Worm (Caenorhabditis elegans): ENCODE results near the gene npr-2.

Gene npr-2

DNA sequence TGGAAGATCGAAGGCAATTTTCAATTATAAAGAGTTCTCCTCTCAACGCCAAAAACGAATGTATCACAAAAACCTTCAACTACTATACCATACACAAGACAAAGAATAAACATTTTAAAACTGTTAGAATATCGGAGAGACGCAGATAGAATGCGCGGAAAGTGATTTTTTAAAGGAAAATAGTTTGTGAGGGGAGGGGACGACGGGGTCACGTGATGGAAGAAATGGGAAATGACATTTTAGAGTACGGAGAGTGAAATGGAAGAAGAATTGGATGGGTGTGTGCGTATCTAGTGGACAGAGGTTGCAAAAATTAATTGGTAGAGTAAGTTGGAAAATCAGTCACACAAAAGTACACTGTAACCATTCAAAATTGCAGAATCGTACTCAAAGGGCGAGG is 45.6 kb downstream of the npr-2 start (continued):
- peak; percentile 50 for TF ChIP-seq C16A3.4 (tag; optimal IDR thresholded peaks at IDR 0.05)
- peak; percentile 88 for TF ChIP-seq snu-23 (GFP tag; optimal IDR thresholded peaks at IDR 0.05)
- TF ChIP-seq swsn-7 (tag; optimal IDR thresholded peaks at IDR 0.05) = peak; percentile 55
- TF ChIP-seq lin-14 (GFP tag; optimal IDR thresholded peaks at IDR 0.05) = peak; percentile 85
- peak; percentile 34 to 54 for TF ChIP-seq efl-1 (optimal IDR thresholded peaks at IDR 0.05)
- TF ChIP-seq efl-1 (GFP tag; optimal IDR thresholded peaks at IDR 0.05 in 1 of 2) = peak; percentile 34 to 95
- peak; percentile 41 for TF ChIP-seq tbx-2 (tag; optimal IDR thresholded peaks at IDR 0.05)
- no peak for TF ChIP-seq hlh-17 (GFP tag; optimal IDR thresholded peaks at IDR 0.05; ENCODE audit: borderline replicate concordance)
- no peak for TF ChIP-seq nhr-84 (tag; optimal IDR thresholded peaks at IDR 0.05)
- TF ChIP-seq ceh-88 (GFP tag; IDR thresholded peaks at IDR 0.05) = peak; percentile 36; the same call in 1 of the 2 replicates
- TF ChIP-seq skn-1 (tag; optimal IDR thresholded peaks at IDR 0.05) = peak; percentile 69
- peak; percentile 86 for TF ChIP-seq mep-1 (tag; optimal IDR thresholded peaks at IDR 0.05)
- TF ChIP-seq ceh-8 (GFP tag; optimal IDR thresholded peaks at IDR 0.05) = no peak
- no peak for TF ChIP-seq ceh-82 (tag; optimal IDR thresholded peaks at IDR 0.05)
- TF ChIP-seq fos-1 (tag; optimal IDR thresholded peaks at IDR 0.05) = peak; percentile 23
- TF ChIP-seq nhr-19 (GFP tag; conservative IDR thresholded peaks at IDR 0.05) = peak; percentile 66
- peak; percentile 94 for TF ChIP-seq blmp-1 (tag; optimal IDR thresholded peaks at IDR 0.05)
- no peak for TF ChIP-seq lin-15B (tag; optimal IDR thresholded peaks at IDR 0.05)

- TF ChIP-seq unc-30 (tag; optimal IDR thresholded peaks at IDR 0.05) (no peak), jun-1 (tag; optimal IDR thresholded peaks at IDR 0.05) (no peak), nhr-19 (GFP tag; conservative IDR thresholded peaks at IDR 0.05) (no peak), isw-1 (GFP tag; IDR thresholded peaks at IDR 0.05) (no peak), pqm-1 (tag; optimal IDR thresholded peaks at IDR 0.05) (no peak), zip-4 (GFP tag; optimal IDR thresholded peaks at IDR 0.05) (no peak)
Observed at ce11 chrIV:9533071-9533470, 46.9 kb downstream of the npr-2 start, which contains the start of gene F56H11.2. F56H11.2 (minus strand) TSS chrIV:9533171.

- no peak for TF ChIP-seq elt-2 (tag; optimal IDR thresholded peaks at IDR 0.05)
- no peak for TF ChIP-seq unc-30 (tag; optimal IDR thresholded peaks at IDR 0.05)
- TF ChIP-seq ceh-63 (GFP tag; optimal IDR thresholded peaks at IDR 0.05) = no peak
- TF ChIP-seq snu-23 (GFP tag; optimal IDR thresholded peaks at IDR 0.05) = peak; percentile 9
- TF ChIP-seq nhr-71 (tag; optimal IDR thresholded peaks at IDR 0.05) = peak; percentile 15
- TF ChIP-seq nhr-90 (tag; optimal IDR thresholded peaks at IDR 0.05; ENCODE audit: poor library complexity) = peak; percentile 34
Observed at ce11 chrIV:9530768-9531167, 49.2 kb downstream of the npr-2 start.

- TF ChIP-seq lin-13 (GFP tag; optimal IDR thresholded peaks at IDR 0.05) (no peak), ceh-82 (tag; optimal IDR thresholded peaks at IDR 0.05) (no peak), vab-15 (tag; optimal IDR thresholded peaks at IDR 0.05) (no peak), sptf-1 (tag; optimal IDR thresholded peaks at IDR 0.05) (no peak), aly-2 (tag; optimal IDR thresholded peaks at IDR 0.05) (no peak), unc-130 (tag; optimal IDR thresholded peaks at IDR 0.05) (no peak), hpl-2 (GFP tag; optimal IDR thresholded peaks at IDR 0.05) (no peak), pax-3 (tag; optimal IDR thresholded peaks at IDR 0.05) (no peak), ama-1 (optimal IDR thresholded peaks at IDR 0.05) (no peak), isw-1 (GFP tag; IDR thresholded peaks at IDR 0.05) (no peak), xbp-1 (tag; optimal IDR thresholded peaks at IDR 0.05) (no peak), grh-1 (GFP tag; IDR thresholded peaks at IDR 0.05) (no peak), lsy-2 (tag; optimal IDR thresholded peaks at IDR 0.05) (no peak), nhr-28 (tag; optimal IDR thresholded peaks at IDR 0.05) (no peak), snu-23 (GFP tag; optimal IDR thresholded peaks at IDR 0.05) (no peak), nhr-85 (tag) (no peak), zip-4 (GFP tag; optimal IDR thresholded peaks at IDR 0.05) (no peak), sup-37 (GFP tag; optimal IDR thresholded peaks at IDR 0.05) (no peak), tlp-1 (tag; optimal IDR thresholded peaks at IDR 0.05) (no peak), ceh-88 (GFP tag; IDR thresholded peaks at IDR 0.05) (no peak)
Observed at ce11 chrIV:9529647-9530046, 50.3 kb downstream of the npr-2 start, which contains the start of gene elo-7. elo-7 (plus strand) TSS chrIV:9529947.
